Fruit fly (Drosophila melanogaster) whole organism, prepupa: ENCODE measurements around the gene CycE.
A peak's percentile ranks its signal among the peaks of the same experiment; 100 is the strongest.

Experiments used
- Blimp-1 ChIP-seq: fragments of 200-800 bp; sonication (Bioruptor generic); optimal IDR thresholded peaks from 3 replicates; lab custom pipeline; 2017; ENCODE audit warnings: missing biosample characterization, missing genetic modification characterization, mild to moderate bottlenecking, moderate library complexity, missing genetic modification reagents
- CG10631 ChIP-seq: fragments of 200-800 bp; sonication (Bioruptor generic); optimal IDR thresholded peaks from 2 replicates; lab custom pipeline; 2016; ENCODE audit warnings: missing biosample characterization, missing genetic modification characterization
- CG11762 ChIP-seq: fragments of 200-800 bp; sonication (Bioruptor generic); optimal IDR thresholded peaks from 3 replicates; lab custom pipeline; 2016; ENCODE audit warnings: missing biosample characterization, missing genetic modification characterization; ENCODE audit not compliant: insufficient read depth
- CG11902 ChIP-seq: fragments of 200-800 bp; sonication (Bioruptor generic); optimal IDR thresholded peaks from 3 replicates; lab custom pipeline; 2016; ENCODE audit warnings: missing biosample characterization, missing genetic modification characterization
- CG15336 ChIP-seq: fragments of 200-800 bp; sonication (Bioruptor generic); IDR thresholded peaks from 2 replicates; pipeline ENCODE4 v1.3.6; 2022; ENCODE audit warnings: missing biosample characterization, missing genetic modification characterization
- CG1621 ChIP-seq: fragments of 200-800 bp; sonication (Bioruptor generic); optimal IDR thresholded peaks from 3 replicates; lab custom pipeline; 2018; ENCODE audit warnings: missing biosample characterization, mild to moderate bottlenecking, missing genetic modification characterization
- CG16779 ChIP-seq: fragments of 200-800 bp; sonication (Bioruptor generic); optimal IDR thresholded peaks from 3 replicates; lab custom pipeline; 2017; ENCODE audit warnings: missing biosample characterization, mild to moderate bottlenecking, missing genetic modification characterization
- CG3032 ChIP-seq: fragments of 200-800 bp; optimal IDR thresholded peaks from 2 replicates; lab custom pipeline; 2019; ENCODE audit warnings: missing biosample characterization, mild to moderate bottlenecking, missing genetic modification characterization, moderate library complexity
- CG31627 ChIP-seq: fragments of 200-800 bp; sonication (Bioruptor generic); optimal IDR thresholded peaks from 3 replicates; lab custom pipeline; 2016; ENCODE audit warnings: missing biosample characterization, missing genetic modification characterization
- CG32006 ChIP-seq: fragments of 200-800 bp; sonication (Bioruptor generic); optimal IDR thresholded peaks from 3 replicates; lab custom pipeline; 2017; ENCODE audit warnings: missing biosample characterization, mild to moderate bottlenecking, missing genetic modification characterization
- CG34406 ChIP-seq: fragments of 200-800 bp; sonication (Bioruptor generic); optimal IDR thresholded peaks from 3 replicates; lab custom pipeline; 2016; ENCODE audit warnings: missing biosample characterization, missing genetic modification characterization
- CG3919 ChIP-seq: fragments of 200-800 bp; sonication (Bioruptor generic); optimal IDR thresholded peaks from 3 replicates; lab custom pipeline; 2016; ENCODE audit warnings: missing biosample characterization, missing genetic modification characterization
- CG4318 ChIP-seq: fragments of 200-800 bp; sonication (Bioruptor generic); optimal IDR thresholded peaks from 3 replicates; lab custom pipeline; 2017; ENCODE audit warnings: missing biosample characterization, mild to moderate bottlenecking, missing genetic modification characterization
- CG6163 ChIP-seq: fragments of 200-800 bp; sonication (Bioruptor generic); IDR thresholded peaks from 3 replicates; pipeline ENCODE4 v1.3.6; 2022; ENCODE audit warnings: missing biosample characterization, missing genetic modification characterization
- CG6276 ChIP-seq: fragments of 200-800 bp; sonication (Bioruptor generic); optimal IDR thresholded peaks from 2 replicates; lab custom pipeline; 2017; ENCODE audit warnings: missing biosample characterization, mild to moderate bottlenecking, missing genetic modification characterization
- CG6808 ChIP-seq: fragments of 200-800 bp; sonication (Bioruptor generic); optimal IDR thresholded peaks from 3 replicates; lab custom pipeline; 2017; ENCODE audit warnings: missing biosample characterization, missing genetic modification characterization, mild to moderate bottlenecking, moderate library complexity, missing genetic modification reagents
- CG6854 ChIP-seq: fragments of 200-800 bp; sonication (Bioruptor generic); optimal IDR thresholded peaks from 2 replicates; lab custom pipeline; 2017; ENCODE audit warnings: missing biosample characterization, mild to moderate bottlenecking, missing genetic modification characterization
- CG7368 ChIP-seq: fragments of 200-800 bp; sonication (Bioruptor generic); optimal IDR thresholded peaks from 3 replicates; lab custom pipeline; 2016; ENCODE audit warnings: missing biosample characterization, missing genetic modification characterization
- CG8119 ChIP-seq: fragments of 200-800 bp; sonication (Bioruptor generic); IDR thresholded peaks from 3 replicates; pipeline ENCODE4 v1.3.6; 2022; ENCODE audit warnings: missing biosample characterization, missing genetic modification characterization
- CG8632 ChIP-seq: fragments of 200-800 bp; sonication (Bioruptor generic); optimal IDR thresholded peaks from 3 replicates; lab custom pipeline; 2016; ENCODE audit warnings: missing biosample characterization, missing genetic modification characterization
- CG9139 ChIP-seq: fragments of 200-800 bp; sonication (Bioruptor generic); optimal IDR thresholded peaks from 3 replicates; lab custom pipeline; 2017; ENCODE audit warnings: missing biosample characterization, mild to moderate bottlenecking, missing genetic modification characterization
- Eip75B ChIP-seq: fragments of 200-800 bp; sonication (Bioruptor generic); optimal IDR thresholded peaks from 3 replicates; lab custom pipeline; 2016; ENCODE audit warnings: missing biosample characterization, missing genetic modification characterization
- Eip78C ChIP-seq: fragments of 200-800 bp; sonication (Bioruptor generic); peaks from one replicate; lab custom pipeline; 2016; ENCODE audit warnings: missing biosample characterization, missing genetic modification characterization
- Eip93F ChIP-seq: fragments of 200-800 bp; sonication (Bioruptor generic); optimal IDR thresholded peaks from 2 replicates; lab custom pipeline; 2016; ENCODE audit warnings: missing biosample characterization, mild to moderate bottlenecking, missing genetic modification characterization
- Ets21C ChIP-seq: fragments of 200-800 bp; sonication (Bioruptor generic); optimal IDR thresholded peaks from 3 replicates; lab custom pipeline; 2016; ENCODE audit warnings: missing biosample characterization, missing genetic modification characterization
- Ets96B ChIP-seq: fragments of 200-800 bp; optimal IDR thresholded peaks from 2 replicates; lab custom pipeline; 2019; ENCODE audit warnings: missing biosample characterization, mild to moderate bottlenecking, missing genetic modification characterization, moderate library complexity
- Gug ChIP-seq: fragments of 200-800 bp; sonication (Bioruptor generic); IDR thresholded peaks from 2 replicates; pipeline ENCODE4 v1.3.6; 2022; ENCODE audit warnings: missing biosample characterization, missing genetic modification characterization
- Hr38 ChIP-seq: sonication (Bioruptor generic); optimal IDR thresholded peaks from 2 replicates; lab custom pipeline; 2016; ENCODE audit warnings: missing biosample characterization, missing genetic modification characterization
- Hr39 ChIP-seq: fragments of 200-800 bp; sonication (Bioruptor generic); optimal IDR thresholded peaks from 2 replicates; lab custom pipeline; 2016; ENCODE audit warnings: missing biosample characterization, missing genetic modification characterization
- Hr4 ChIP-seq: fragments of 200-800 bp; sonication (Bioruptor generic); optimal IDR thresholded peaks from 3 replicates; lab custom pipeline; 2016; ENCODE audit warnings: missing biosample characterization, missing genetic modification characterization
- Lpt ChIP-seq: fragments of 200-800 bp; sonication (Bioruptor generic); optimal IDR thresholded peaks from 3 replicates; lab custom pipeline; 2016; ENCODE audit warnings: missing biosample characterization, missing genetic modification characterization
- Met ChIP-seq: fragments of 200-800 bp; sonication (Bioruptor generic); optimal IDR thresholded peaks from 3 replicates; lab custom pipeline; 2016; ENCODE audit warnings: missing biosample characterization, missing genetic modification characterization
- OdsH ChIP-seq: fragments of 200-800 bp; sonication (Bioruptor generic); optimal IDR thresholded peaks from 3 replicates; lab custom pipeline; 2016; ENCODE audit warnings: missing biosample characterization, missing genetic modification characterization
- Smox ChIP-seq: fragments of 200-800 bp; sonication (Bioruptor generic); optimal IDR thresholded peaks from 3 replicates; lab custom pipeline; 2016; ENCODE audit warnings: missing biosample characterization, missing genetic modification characterization
- Sox102F ChIP-seq: fragments of 200-800 bp; sonication (Bioruptor generic); optimal IDR thresholded peaks from 2 replicates; lab custom pipeline; 2016; ENCODE audit warnings: missing biosample characterization, mild to moderate bottlenecking, missing genetic modification characterization
- Sox14 ChIP-seq: fragments of 200-800 bp; sonication (Bioruptor generic); optimal IDR thresholded peaks from 3 replicates; lab custom pipeline; 2016; ENCODE audit warnings: missing biosample characterization, missing genetic modification characterization
- Sox15 ChIP-seq: fragments of 200-800 bp; sonication (Bioruptor generic); optimal IDR thresholded peaks from 3 replicates; lab custom pipeline; 2016; ENCODE audit warnings: missing biosample characterization, missing genetic modification characterization
- achi ChIP-seq: fragments of 200-800 bp; sonication (Bioruptor generic); optimal IDR thresholded peaks from 3 replicates; lab custom pipeline; 2016; ENCODE audit warnings: missing biosample characterization, missing genetic modification characterization
- cyc ChIP-seq: fragments of 200-800 bp; sonication (Bioruptor generic); optimal IDR thresholded peaks from 3 replicates; lab custom pipeline; 2016; ENCODE audit warnings: missing biosample characterization, missing genetic modification characterization
- dac ChIP-seq: fragments of 200-800 bp; sonication (Bioruptor generic); optimal IDR thresholded peaks from 2 replicates; lab custom pipeline; 2017; ENCODE audit warnings: missing biosample characterization, mild to moderate bottlenecking, missing genetic modification characterization
- dsx ChIP-seq: fragments of 200-800 bp; optimal IDR thresholded peaks from 3 replicates; lab custom pipeline; 2019; ENCODE audit warnings: missing biosample characterization, mild to moderate bottlenecking, missing genetic modification characterization, moderate library complexity; ENCODE audit not compliant: poor library complexity, severe bottlenecking
- eg ChIP-seq: fragments of 200-800 bp; sonication (Bioruptor generic); IDR thresholded peaks from 3 replicates; pipeline ENCODE4 v1.3.6; 2022; ENCODE audit warnings: missing biosample characterization, missing genetic modification characterization
- fd59A ChIP-seq: fragments of 200-800 bp; sonication (Bioruptor generic); optimal IDR thresholded peaks from 2 replicates; lab custom pipeline; 2017; ENCODE audit warnings: missing biosample characterization, mild to moderate bottlenecking, missing genetic modification characterization, missing genetic modification reagents
- fd85E ChIP-seq: fragments of 200-800 bp; sonication (Bioruptor generic); optimal IDR thresholded peaks from 3 replicates; lab custom pipeline; 2016; ENCODE audit warnings: missing biosample characterization, missing genetic modification characterization
- fkh ChIP-seq: fragments of 200-800 bp; sonication (Bioruptor generic); optimal IDR thresholded peaks from 3 replicates; lab custom pipeline; 2017; ENCODE audit warnings: missing biosample characterization, mild to moderate bottlenecking, missing genetic modification characterization, moderate library complexity
- lz ChIP-seq: fragments of 200-800 bp; sonication (Bioruptor generic); optimal IDR thresholded peaks from 3 replicates; lab custom pipeline; 2016; ENCODE audit warnings: missing biosample characterization, missing genetic modification characterization
- pdm3 ChIP-seq: fragments of 200-800 bp; sonication (Bioruptor generic); optimal IDR thresholded peaks from 3 replicates; lab custom pipeline; 2016; ENCODE audit warnings: missing biosample characterization, missing genetic modification characterization
- salr ChIP-seq, 2 experiments: fragments of 200-800 bp; sonication (Bioruptor generic); optimal IDR thresholded peaks; 3 replicates each; lab custom pipeline; 2016 to 2018; ENCODE audit warnings: missing biosample characterization in 2 of 2, missing genetic modification characterization in 2 of 2, mild to moderate bottlenecking in 1 of 2
- spab ChIP-seq: fragments of 200-800 bp; sonication (Bioruptor generic); optimal IDR thresholded peaks from 2 replicates; lab custom pipeline; 2017; ENCODE audit warnings: missing biosample characterization, mild to moderate bottlenecking, missing genetic modification characterization, missing genetic modification reagents
- ss ChIP-seq, 2 experiments: fragments of 200-800 bp; sonication (Bioruptor generic); optimal IDR thresholded peaks; 2 replicates in 1 of 2; 3 replicates in 1 of 2; lab custom pipeline; 2017 to 2018; ENCODE audit warnings: mild to moderate bottlenecking in 2 of 2, missing biosample characterization in 2 of 2, missing genetic modification characterization in 2 of 2, moderate library complexity in 1 of 2
- svp ChIP-seq: fragments of 200-800 bp; sonication (Bioruptor generic); peaks from one replicate; lab custom pipeline; 2016; ENCODE audit warnings: missing biosample characterization, missing genetic modification characterization
- topi ChIP-seq: fragments of 200-800 bp; sonication (Bioruptor generic); optimal IDR thresholded peaks from 3 replicates; lab custom pipeline; 2016; ENCODE audit warnings: missing biosample characterization, missing genetic modification characterization

Gene CycE

dm6 chr2L:15743578-15743977 lies 4.4 kb downstream of the CycE start:
- TF ChIP-seq CG3032 (tag; lab: Kevin White, UChicago) (peak; percentile 40), lz (peak; percentile 97), svp (GFP tag; lab: Kevin White, UChicago) (peak; percentile 91), Hr4 (peak; percentile 35), Blimp-1 (GFP tag; lab: Kevin White, UChicago) (no peak), CG1621 (tag; lab: Kevin White, UChicago) (peak; percentile 89), CG6808 (GFP tag; lab: Kevin White, UChicago) (peak; percentile 19), Sox14 (GFP tag; lab: Kevin White, UChicago) (peak; percentile 96), CG9139 (GFP tag; lab: Kevin White, UChicago) (no peak), CG34406 (GFP tag; lab: Kevin White, UChicago) (peak; percentile 92), ss (GFP tag; optimal IDR thresholded peaks at IDR 0.05; lab: Kevin White, UChicago) (no peak), Lpt (peak; percentile 69), CG11762 (GFP tag; lab: Kevin White, UChicago) (no peak), CG6854 (GFP tag; lab: Kevin White, UChicago) (peak; percentile 54), Hr39 (GFP tag; lab: Kevin White, UChicago) (peak; percentile 97), CG6276 (GFP tag; lab: Kevin White, UChicago) (no peak), CG3919 (GFP tag; lab: Kevin White, UChicago) (peak; percentile 7), CG8632 (GFP tag; lab: Kevin White, UChicago) (peak; percentile 92), CG32006 (GFP tag; lab: Kevin White, UChicago) (peak; percentile 65), CG6163 (GFP tag; lab: Robert Waterston, UW) (peak; percentile 81), Gug (GFP tag; lab: Robert Waterston, UW) (no peak), salr (GFP tag; optimal IDR thresholded peaks at IDR 0.05; lab: Kevin White, UChicago) (peak; percentile 80 to 88), CG16779 (tag; lab: Kevin White, UChicago) (peak; percentile 78), Eip78C (GFP tag; lab: Kevin White, UChicago) (peak; percentile 88), fkh (GFP tag; lab: Kevin White, UChicago) (no peak), Eip93F (peak; percentile 59), Smox (GFP tag; lab: Kevin White, UChicago) (peak; percentile 97), Hr38 (no peak), CG31627 (GFP tag; lab: Kevin White, UChicago) (peak; percentile 98), CG10631 (GFP tag; lab: Kevin White, UChicago) (peak; percentile 95), fd85E (GFP tag; lab: Kevin White, UChicago) (no peak), topi (GFP tag; lab: Kevin White, UChicago) (peak; percentile 45), pdm3 (GFP tag; lab: Kevin White, UChicago) (peak; percentile 94), Sox102F (GFP tag; lab: Kevin White, UChicago) (peak; percentile 96), Ets96B (tag; lab: Kevin White, UChicago) (peak; percentile 2), dac (GFP tag; lab: Kevin White, UChicago) (no peak), OdsH (peak; percentile 92), dsx (GFP tag; lab: Kevin White, UChicago) (no peak), achi (GFP tag; lab: Kevin White, UChicago) (peak; percentile 92), CG4318 (GFP tag; lab: Kevin White, UChicago) (peak; percentile 12), Ets21C (peak; percentile 96), CG7368 (GFP tag; lab: Kevin White, UChicago) (peak; percentile 48), fd59A (peak; percentile 93), CG8119 (GFP tag; lab: Robert Waterston, UW) (0 out of 3 replicates have a peak, but pooled peaks have one; percentile 54), cyc (GFP tag; lab: Kevin White, UChicago) (peak; percentile 48), CG11902 (GFP tag; lab: Kevin White, UChicago) (peak; percentile 53), eg (no peak), Sox15 (peak; percentile 91), Met (GFP tag; lab: Kevin White, UChicago) (peak; percentile 96), spab (GFP tag; lab: Kevin White, UChicago) (peak; percentile 20), CG15336 (no peak), Eip75B (GFP tag; lab: Kevin White, UChicago) (peak; percentile 95)
